Worm (Caenorhabditis elegans) whole organism, L4/young adult: Measurements from ENCODE around the gene syd-1.

Experiments
- W03F9.2 ChIP-seq: fragments of 150-350 bp; optimal IDR thresholded peaks from 2 replicates; lab custom pipeline; 2014; ENCODE audit warnings: missing biosample characterization, missing genetic modification characterization
- him-1 ChIP-seq: sonication (generic microtip); optimal IDR thresholded peaks from 2 replicates; lab custom pipeline; 2016; ENCODE audit warnings: missing genotype, missing genetic modification reagents, missing genetic modification characterization, missing compliant biosample characterization

DNA sequence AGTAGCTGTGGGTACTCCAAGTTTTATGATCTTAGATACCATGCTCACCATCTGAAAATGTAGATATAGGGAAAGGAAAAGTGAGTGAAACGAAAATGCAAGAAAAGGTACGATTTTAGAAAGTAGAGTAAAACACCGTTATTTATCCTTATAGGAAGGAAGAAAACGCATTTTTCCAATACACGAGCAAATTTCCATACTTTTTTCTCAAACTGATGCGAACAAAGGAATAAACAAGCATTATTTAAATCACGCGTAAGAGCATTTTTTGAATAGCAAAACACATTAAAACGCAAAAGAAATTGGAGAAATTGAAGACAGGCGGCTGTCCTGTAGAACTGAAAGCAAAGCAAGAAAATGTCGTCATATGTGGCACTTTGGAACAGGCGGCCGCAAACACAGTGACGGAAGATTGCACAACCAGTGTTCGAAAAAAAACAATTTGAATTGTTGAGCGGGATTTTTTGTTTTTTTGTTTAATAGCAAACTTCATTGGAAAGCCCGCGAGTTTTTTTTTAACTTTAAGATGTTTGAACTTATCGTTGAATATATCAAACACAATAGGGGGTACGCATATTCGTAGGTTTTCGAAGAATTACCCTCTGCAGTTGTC is 4.1 kb upstream of the syd-1 start, which contains the start of gene pgam-5:
- TF ChIP-seq him-1 (tag; lab: Kevin White, UChicago) (no peak), W03F9.2 (no peak)
